Worm (Caenorhabditis elegans) whole organism, midembryonic: ENCODE data around the gene F40F8.11.

Experiments
- flt-1 ChIP-seq: fragments of 200-800 bp; sonication (Bioruptor generic); IDR thresholded peaks from 2 replicates; pipeline ENCODE4 v1.3.6; 2022; ENCODE audit warnings: missing genetic modification characterization, missing compliant biosample characterization
- med-1 ChIP-seq: sonication (generic microtip); optimal IDR thresholded peaks from 2 replicates; lab custom pipeline; 2017; ENCODE audit warnings: missing genetic modification characterization, mild to moderate bottlenecking, missing compliant biosample characterization, antibody characterized with exemption, missing genetic modification reagents; ENCODE audit not compliant: insufficient read depth

ce11 chrII:11163291-11163690 lies 30.9 kb upstream of the F40F8.11 start:
- no peak for TF ChIP-seq flt-1 (GFP tag; lab: Robert Waterston, UW)
- TF ChIP-seq med-1 (GFP tag; lab: Kevin White, UChicago), result no peak
